Worm (Caenorhabditis elegans): Measurements from ENCODE around the gene F25E2.2.

Gene F25E2.2

DNA sequence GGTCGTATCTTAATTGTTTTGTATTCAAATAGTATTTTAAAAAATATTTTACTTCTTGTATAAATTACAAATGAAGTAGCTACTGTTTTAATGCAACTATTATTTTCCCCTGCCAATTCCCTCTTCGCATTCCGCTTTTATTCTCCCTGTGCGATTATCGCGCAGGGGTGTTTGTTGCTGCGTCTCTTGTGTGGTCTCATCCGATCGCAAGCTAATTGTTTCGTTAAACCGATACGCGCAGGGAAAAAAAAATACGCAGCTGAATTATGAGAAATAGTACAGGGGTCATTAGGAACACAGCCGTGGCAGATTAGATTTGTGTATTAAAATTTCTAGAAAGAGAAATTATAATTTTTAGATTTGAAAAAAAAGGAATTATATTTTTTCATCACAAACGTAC is 4.1 kb downstream of the F25E2.2 start (continued):
- TF ChIP-seq lin-13 (GFP tag; optimal IDR thresholded peaks at IDR 0.05) (peak; percentile 96), nhr-42 (GFP tag; IDR thresholded peaks at IDR 0.05) (peak; percentile 99), madf-5 (GFP tag; IDR thresholded peaks at IDR 0.05) (peak; percentile 62 to 94; a peak in 2 of 4 replicates), nhr-237 (tag; optimal IDR thresholded peaks at IDR 0.05) (peak; percentile 87), nhr-77 (tag; optimal IDR thresholded peaks at IDR 0.05) (peak; percentile 100), pqm-1 (tag; optimal IDR thresholded peaks at IDR 0.05) (peak; percentile 69), nhr-102 (tag; optimal IDR thresholded peaks at IDR 0.05) (peak; percentile 99), lin-29 (GFP tag; IDR thresholded peaks at IDR 0.05) (peak; percentile 97), Y5F2A.4 (GFP tag; optimal IDR thresholded peaks at IDR 0.05) (peak; percentile 95), ama-1 (optimal IDR thresholded peaks at IDR 0.05) (no peak), lim-7 (GFP tag; IDR thresholded peaks at IDR 0.05) (peak; percentile 58; the same call in 1 of the 2 replicates), F37D6.2 (tag; optimal IDR thresholded peaks at IDR 0.05) (peak; percentile 98), F44E2.7 (GFP tag; IDR thresholded peaks at IDR 0.05) (no peak), daf-16 (GFP tag; optimal IDR thresholded peaks at IDR 0.05) (peak; percentile 96 to 98), daf-16 (tag; optimal IDR thresholded peaks at IDR 0.05) (peak; percentile 97), mxl-3 (GFP tag; optimal IDR thresholded peaks at IDR 0.05) (peak; percentile 96), ZK337.2 (GFP tag; IDR thresholded peaks at IDR 0.05) (peak; percentile 85), saeg-2 (GFP tag; IDR thresholded peaks at IDR 0.05) (peak; percentile 95), ztf-7 (tag; optimal IDR thresholded peaks at IDR 0.05) (peak; percentile 95), tag-97 (GFP tag; IDR thresholded peaks at IDR 0.05) (no peak), D1046.2 (GFP tag; IDR thresholded peaks at IDR 0.05) (peak; percentile 91), hlh-30 (tag; optimal IDR thresholded peaks at IDR 0.05; ENCODE audit: insufficient read depth) (peak; percentile 93), nhr-41 (GFP tag; IDR thresholded peaks at IDR 0.05) (peak; percentile 70), dmd-8 (GFP tag; IDR thresholded peaks at IDR 0.05) (0 out of 2 replicates have a peak, but pooled peaks have one; percentile 29), nhr-28 (tag; optimal IDR thresholded peaks at IDR 0.05) (peak; percentile 96), spr-1 (tag; optimal IDR thresholded peaks at IDR 0.05) (peak; percentile 97), mdl-1 (tag; optimal IDR thresholded peaks at IDR 0.05) (peak; percentile 88 to 93), Y48G9A.11 (GFP tag; IDR thresholded peaks at IDR 0.05) (no peak), lin-39 (tag; optimal IDR thresholded peaks at IDR 0.05) (peak; percentile 86), cey-2 (tag; optimal IDR thresholded peaks at IDR 0.05; ENCODE audit: borderline replicate concordance, insufficient read depth) (peak; percentile 72), F10B5.3 (tag; optimal IDR thresholded peaks at IDR 0.05) (peak; percentile 97), mep-1 (tag; optimal IDR thresholded peaks at IDR 0.05) (peak; percentile 100), aha-1 (tag) (peak; percentile 100), ceh-62 (tag; optimal IDR thresholded peaks at IDR 0.05) (no peak), egl-43 (GFP tag; IDR thresholded peaks at IDR 0.05) (peak; percentile 99), ces-1 (GFP tag; optimal IDR thresholded peaks at IDR 0.05) (peak; percentile 95), zag-1 (tag; optimal IDR thresholded peaks at IDR 0.05) (peak; percentile 92), unc-62 (GFP tag; optimal IDR thresholded peaks at IDR 0.05 in 1 of 2) (peak; percentile 60 to 99), unc-62 (tag; optimal IDR thresholded peaks at IDR 0.05) (no peak), snpc-1.2 (GFP tag; IDR thresholded peaks at IDR 0.05) (peak; percentile 60; the same call in 1 of the 2 replicates), set-16 (GFP tag; IDR thresholded peaks at IDR 0.05) (no peak), madf-9 (GFP tag; conservative IDR thresholded peaks at IDR 0.05) (peak; percentile 96), ceh-44 (GFP tag; IDR thresholded peaks at IDR 0.05) (0 out of 2 replicates have a peak, but pooled peaks have one; percentile 32), ceh-32 (tag; optimal IDR thresholded peaks at IDR 0.05; ENCODE audit: poor library complexity) (peak; percentile 88), T26A8.4 (GFP tag; IDR thresholded peaks at IDR 0.05) (peak; percentile 99), nhr-11 (tag; optimal IDR thresholded peaks at IDR 0.05) (peak; percentile 97), fkh-10 (GFP tag; optimal IDR thresholded peaks at IDR 0.05) (peak; percentile 99), dpl-1 (GFP tag; optimal IDR thresholded peaks at IDR 0.05) (peak; percentile 79), spr-3 (GFP tag; optimal IDR thresholded peaks at IDR 0.05) (peak; percentile 95), F49E8.2 (tag; optimal IDR thresholded peaks at IDR 0.05; ENCODE audit: borderline replicate concordance) (no peak), gei-8 (GFP tag; optimal IDR thresholded peaks at IDR 0.05) (peak; percentile 68), F26F4.8 (GFP tag; conservative IDR thresholded peaks at IDR 0.05) (0 out of 2 replicates have a peak, but pooled peaks have one; percentile 49)
